Fruit fly (Drosophila melanogaster) whole organism, embryonic: ENCODE data around the gene MESR3.
A peak's percentile ranks its signal among the peaks of the same experiment; 100 is the strongest.

Experiments
- Ada2b ChIP-seq: fragments of 200-800 bp; sonication (Bioruptor generic); IDR thresholded peaks from 2 replicates; pipeline ENCODE4 v1.3.6; 2022; ENCODE audit warnings: missing biosample characterization, missing genetic modification characterization
- Atf3 ChIP-seq: fragments of 200-800 bp; sonication (Bioruptor generic); optimal IDR thresholded peaks from 3 replicates; lab custom pipeline; 2016; ENCODE audit warnings: missing biosample characterization, missing genetic modification characterization
- CG10147 ChIP-seq: fragments of 200-800 bp; sonication (Bioruptor generic); optimal IDR thresholded peaks from 2 replicates; lab custom pipeline; 2019; ENCODE audit warnings: missing biosample characterization, mild to moderate bottlenecking, missing genetic modification characterization, moderate library complexity
- CG12071 ChIP-seq: fragments of 200-800 bp; sonication (Bioruptor generic); optimal IDR thresholded peaks from 3 replicates; lab custom pipeline; 2018; ENCODE audit warnings: missing biosample characterization, mild to moderate bottlenecking, missing genetic modification characterization
- CG12219 ChIP-seq: fragments of 200-800 bp; sonication (Bioruptor generic); optimal IDR thresholded peaks from 3 replicates; lab custom pipeline; 2018; ENCODE audit warnings: missing biosample characterization, mild to moderate bottlenecking, missing genetic modification characterization
- CG13894 ChIP-seq: fragments of 200-800 bp; sonication (Bioruptor generic); optimal IDR thresholded peaks from 3 replicates; lab custom pipeline; 2018; ENCODE audit warnings: missing biosample characterization, mild to moderate bottlenecking, missing genetic modification characterization, moderate library complexity
- CG14014 ChIP-seq: fragments of 200-800 bp; sonication (Bioruptor generic); IDR thresholded peaks from 2 replicates; pipeline ENCODE4 v1.3.6; 2022; ENCODE audit warnings: missing biosample characterization, missing genetic modification characterization
- CG14441 ChIP-seq: fragments of 200-800 bp; sonication (Bioruptor generic); IDR thresholded peaks from 2 replicates; pipeline ENCODE4 v1.3.6; 2022; ENCODE audit warnings: missing biosample characterization, missing genetic modification characterization
- CG1529 ChIP-seq: fragments of 200-800 bp; sonication (Bioruptor generic); optimal IDR thresholded peaks from 3 replicates; lab custom pipeline; 2018; ENCODE audit warnings: missing biosample characterization, missing genetic modification characterization
- CG17568 ChIP-seq: fragments of 200-800 bp; sonication (Bioruptor generic); optimal IDR thresholded peaks from 2 replicates; lab custom pipeline; 2018; ENCODE audit warnings: missing biosample characterization, mild to moderate bottlenecking, missing genetic modification characterization, moderate library complexity
- CG18599 ChIP-seq: fragments of 200-800 bp; sonication (Bioruptor generic); optimal IDR thresholded peaks from 3 replicates; lab custom pipeline; 2017; ENCODE audit warnings: missing biosample characterization, missing genetic modification characterization, mild to moderate bottlenecking, moderate library complexity, missing genetic modification reagents
- CG2199 ChIP-seq: fragments of 200-800 bp; sonication (Bioruptor generic); IDR thresholded peaks from 3 replicates; pipeline ENCODE4 v1.3.6; 2022; ENCODE audit warnings: missing biosample characterization, missing genetic modification characterization
- CG30403 ChIP-seq: fragments of 200-800 bp; sonication (Bioruptor generic); optimal IDR thresholded peaks from 3 replicates; lab custom pipeline; 2016; ENCODE audit warnings: missing biosample characterization, missing genetic modification characterization
- CG6175 ChIP-seq: fragments of 200-800 bp; sonication (Bioruptor generic); IDR thresholded peaks from 3 replicates; pipeline ENCODE4 v1.3.6; 2022; ENCODE audit warnings: missing biosample characterization, missing genetic modification characterization
- CG6765 ChIP-seq: fragments of 200-800 bp; sonication (Bioruptor generic); optimal IDR thresholded peaks from 3 replicates; lab custom pipeline; 2017; ENCODE audit warnings: missing biosample characterization, mild to moderate bottlenecking, missing genetic modification characterization
- CG7556 ChIP-seq: fragments of 200-800 bp; sonication (Bioruptor generic); optimal IDR thresholded peaks from 2 replicates; lab custom pipeline; 2017; ENCODE audit warnings: missing biosample characterization, mild to moderate bottlenecking, missing genetic modification characterization
- CG8290 ChIP-seq, 3 experiments: fragments of 200-800 bp; sonication (Bioruptor generic); optimal IDR thresholded peaks; 2 replicates each; lab custom pipeline; 2016 to 2019; ENCODE audit warnings: missing biosample characterization in 3 of 3, missing genetic modification characterization in 3 of 3, mild to moderate bottlenecking in 2 of 3, moderate library complexity in 1 of 3
- CG9932 ChIP-seq: fragments of 200-800 bp; sonication (Bioruptor generic); IDR thresholded peaks from 2 replicates; pipeline ENCODE4 v1.3.6; 2022; ENCODE audit warnings: missing biosample characterization, missing genetic modification characterization
- Ets65A ChIP-seq: fragments of 200-800 bp; sonication (Bioruptor generic); peaks from one replicate; lab custom pipeline; 2016; ENCODE audit warnings: missing biosample characterization, missing genetic modification characterization
- Gug ChIP-seq: fragments of 200-800 bp; sonication (Bioruptor generic); IDR thresholded peaks from 4 replicates; pipeline ENCODE4 v1.3.6; 2022; ENCODE audit warnings: missing biosample characterization, missing genetic modification characterization
- HLH54F ChIP-seq: fragments of 200-800 bp; sonication (Bioruptor generic); optimal IDR thresholded peaks from 3 replicates; lab custom pipeline; 2016; ENCODE audit warnings: missing biosample characterization, missing genetic modification characterization
- Hmr ChIP-seq: fragments of 200-800 bp; sonication (Bioruptor generic); optimal IDR thresholded peaks from 3 replicates; lab custom pipeline; 2017; ENCODE audit warnings: mild to moderate bottlenecking, missing biosample characterization, missing genetic modification reagents, missing genetic modification characterization
- Hr78 ChIP-seq, 2 experiments: fragments of 200-800 bp in 1 of 2; fragments of >200 bp in 1 of 2; sonication (Bioruptor generic) in 1 of 2; optimal IDR thresholded peaks; 2 replicates each; lab custom pipeline; 2017 to 2019; ENCODE audit warnings: missing biosample characterization in 2 of 2, missing genetic modification characterization in 2 of 2, mild to moderate bottlenecking in 1 of 2, moderate library complexity in 1 of 2
- Med ChIP-seq: fragments of 200-800 bp; sonication (Bioruptor generic); peaks from one replicate; lab custom pipeline; 2016; ENCODE audit warnings: missing biosample characterization, missing genetic modification characterization, mild to moderate bottlenecking, inconsistent platforms, moderate library complexity
- PHDP ChIP-seq: fragments of 200-800 bp; sonication (Bioruptor generic); optimal IDR thresholded peaks from 3 replicates; lab custom pipeline; 2018; ENCODE audit warnings: missing biosample characterization, mild to moderate bottlenecking, missing genetic modification characterization, moderate library complexity
- Pdp1 ChIP-seq, 2 experiments: fragments of 200-800 bp; sonication (Bioruptor generic); optimal IDR thresholded peaks; 3 replicates each; lab custom pipeline; 2016; ENCODE audit warnings: missing biosample characterization in 2 of 2, missing genetic modification characterization in 2 of 2, mild to moderate bottlenecking in 1 of 2, moderate library complexity in 1 of 2
- Side ChIP-seq: fragments of 200-800 bp; sonication (Bioruptor generic); optimal IDR thresholded peaks from 2 replicates; lab custom pipeline; 2016; ENCODE audit warnings: missing biosample characterization, missing genetic modification characterization
- Ssrp ChIP-seq: fragments of 200-800 bp; sonication (Bioruptor generic); optimal IDR thresholded peaks from 2 replicates; lab custom pipeline; 2018; ENCODE audit warnings: missing biosample characterization, mild to moderate bottlenecking, missing genetic modification characterization, moderate library complexity
- TFAM ChIP-seq: fragments of 200-800 bp; sonication (Bioruptor generic); optimal IDR thresholded peaks from 2 replicates; lab custom pipeline; 2017; ENCODE audit warnings: missing biosample characterization, missing genetic modification characterization, inconsistent platforms
- ci ChIP-seq: fragments of 200-800 bp; sonication (Bioruptor generic); IDR thresholded peaks from 3 replicates; pipeline ENCODE4 v1.3.6; 2022; ENCODE audit warnings: missing biosample characterization, missing genetic modification characterization
- crol ChIP-seq: fragments of 200-800 bp; sonication (Bioruptor generic); IDR thresholded peaks from 2 replicates; pipeline ENCODE4 v1.3.6; 2022; ENCODE audit warnings: missing biosample characterization, missing genetic modification characterization
- cwo ChIP-seq: fragments of 200-800 bp; sonication (Bioruptor generic); optimal IDR thresholded peaks from 3 replicates; lab custom pipeline; 2017; ENCODE audit warnings: missing biosample characterization, missing genetic modification characterization, mild to moderate bottlenecking, moderate library complexity, missing genetic modification reagents
- dysf ChIP-seq: fragments of 200-800 bp; sonication (Bioruptor generic); IDR thresholded peaks from 3 replicates; pipeline ENCODE4 v1.3.6; 2022; ENCODE audit warnings: missing biosample characterization, missing genetic modification characterization
- grn ChIP-seq: fragments of 200-800 bp; sonication (Bioruptor generic); optimal IDR thresholded peaks from 3 replicates; lab custom pipeline; 2017; ENCODE audit warnings: missing biosample characterization, missing genetic modification characterization
- gsb ChIP-seq: fragments of 200-800 bp; sonication (Bioruptor generic); IDR thresholded peaks from 2 replicates; pipeline ENCODE4 v1.3.6; 2022; ENCODE audit warnings: missing biosample characterization, missing genetic modification characterization
- inv ChIP-seq: fragments of 200-800 bp; sonication (Bioruptor generic); IDR thresholded peaks from 2 replicates; pipeline ENCODE4 v1.3.6; 2022; ENCODE audit warnings: missing biosample characterization, missing genetic modification characterization; ENCODE audit not compliant: partially characterized antibody
- lab ChIP-seq: fragments of 200-800 bp; sonication (Bioruptor generic); optimal IDR thresholded peaks from 3 replicates; lab custom pipeline; 2017; ENCODE audit warnings: missing biosample characterization, missing genetic modification characterization, mild to moderate bottlenecking, moderate library complexity, missing genetic modification reagents
- oc ChIP-seq: fragments of 200-800 bp; sonication (Bioruptor generic); optimal IDR thresholded peaks from 2 replicates; lab custom pipeline; 2018; ENCODE audit warnings: missing biosample characterization, mild to moderate bottlenecking, missing genetic modification characterization, moderate library complexity
- otp ChIP-seq: fragments of 200-800 bp; sonication (Bioruptor generic); IDR thresholded peaks from 3 replicates; pipeline ENCODE4, ENCODE4 v1.3.6; 2022; ENCODE audit warnings: missing biosample characterization, missing genetic modification characterization
- rib ChIP-seq: fragments of 200-800 bp; sonication (Bioruptor generic); IDR thresholded peaks from 2 replicates; pipeline ENCODE4 v1.3.6; 2022; ENCODE audit warnings: missing biosample characterization, missing genetic modification characterization
- sens ChIP-seq: fragments of 200-800 bp; sonication (Bioruptor generic); peaks from one replicate; lab custom pipeline; 2016; ENCODE audit warnings: missing biosample characterization, missing genetic modification characterization
- sob ChIP-seq: fragments of 200-800 bp; sonication (Bioruptor generic); IDR thresholded peaks from 2 replicates; pipeline ENCODE4 v1.3.6; 2022; ENCODE audit warnings: missing biosample characterization, missing genetic modification characterization
- tin ChIP-seq: fragments of 200-800 bp; sonication (Bioruptor generic); optimal IDR thresholded peaks from 3 replicates; lab custom pipeline; 2016; ENCODE audit warnings: missing biosample characterization, missing genetic modification characterization
- trh ChIP-seq: fragments of 200-800 bp; sonication (Bioruptor generic); optimal IDR thresholded peaks from 2 replicates; lab custom pipeline; 2016; ENCODE audit warnings: missing biosample characterization, missing genetic modification characterization
- unpg ChIP-seq: fragments of 200-800 bp; sonication (Bioruptor generic); optimal IDR thresholded peaks from 3 replicates; lab custom pipeline; 2018; ENCODE audit warnings: missing biosample characterization, mild to moderate bottlenecking, missing genetic modification characterization, moderate library complexity
- vvl ChIP-seq: fragments of 200-800 bp; sonication (Bioruptor generic); IDR thresholded peaks from 2 replicates; pipeline ENCODE4 v1.3.6; 2022; ENCODE audit warnings: missing biosample characterization, missing genetic modification characterization

The MESR3 gene

DNA sequence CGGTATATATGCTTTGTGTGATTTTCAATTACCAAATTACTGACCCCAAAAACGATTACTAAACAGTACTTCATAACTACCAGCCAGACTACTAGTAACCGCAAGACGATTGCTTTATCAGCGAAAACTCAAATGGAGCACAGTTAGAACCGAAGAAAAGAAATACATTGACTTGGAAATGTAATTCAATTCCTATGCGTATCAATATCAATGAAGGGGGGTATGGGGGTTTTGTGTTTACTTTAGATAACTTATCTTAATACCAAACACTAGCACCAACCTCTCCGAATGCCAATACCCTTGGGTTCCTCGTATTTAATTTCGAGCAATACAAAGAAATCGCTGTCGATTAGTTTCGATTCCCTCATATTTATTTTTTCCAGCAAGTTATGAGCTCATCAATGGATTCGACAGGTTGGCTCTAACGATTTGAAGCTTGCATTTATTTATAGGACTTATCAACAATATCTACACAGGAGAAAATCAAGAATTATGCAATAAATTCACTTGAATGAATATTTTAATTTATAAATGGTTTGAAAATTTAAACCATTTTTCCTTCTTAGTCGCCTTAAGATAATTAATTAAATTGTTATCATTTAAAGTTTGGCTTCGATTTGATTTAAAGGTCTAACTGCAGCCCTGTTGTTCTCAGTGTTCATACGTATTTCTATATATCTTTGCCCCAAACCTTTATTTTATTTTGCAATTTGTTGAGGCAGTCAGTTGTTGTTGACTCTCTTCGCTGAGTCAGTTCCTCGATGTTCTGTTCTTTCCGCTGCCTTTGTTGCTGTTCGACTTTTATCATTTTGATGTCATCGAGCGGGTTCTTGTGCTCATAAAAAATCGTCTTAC lies 4.5 kb downstream of the MESR3 start (continued):
- peak; percentile 54 for TF ChIP-seq gsb

DNA sequence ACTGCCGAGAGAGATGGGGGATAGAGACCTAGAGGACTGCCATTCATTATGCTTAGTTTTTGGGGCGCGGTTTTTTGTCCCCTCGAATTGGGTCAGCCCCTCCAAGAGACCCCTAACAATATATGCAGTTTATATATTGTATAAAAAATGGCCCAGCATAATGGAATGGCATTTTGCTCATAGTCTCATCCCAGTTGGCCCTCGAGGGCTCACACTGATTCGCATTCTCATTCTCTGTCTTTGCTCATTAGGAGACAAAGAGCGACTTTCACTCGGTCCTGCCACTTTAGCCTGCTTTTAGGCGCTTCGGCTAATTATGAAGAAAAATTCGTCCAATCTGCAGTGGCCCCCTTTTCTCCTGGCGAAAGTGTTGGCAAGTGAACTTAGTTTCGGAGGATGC lies 6.4 kb downstream of the MESR3 start:
- TF ChIP-seq PHDP (tag; lab: Kevin White, UChicago): no peak
- no peak for TF ChIP-seq CG8290 (GFP tag; optimal IDR thresholded peaks at IDR 0.05; lab: Kevin White, UChicago)
- TF ChIP-seq CG8290 (tag; optimal IDR thresholded peaks at IDR 0.05; lab: Kevin White, UChicago): peak in 1 of 2 experiments; percentile 49
- TF ChIP-seq CG12219: no peak
- TF ChIP-seq ci: 0 out of 3 replicates have a peak, but pooled peaks have one; percentile 25

DNA sequence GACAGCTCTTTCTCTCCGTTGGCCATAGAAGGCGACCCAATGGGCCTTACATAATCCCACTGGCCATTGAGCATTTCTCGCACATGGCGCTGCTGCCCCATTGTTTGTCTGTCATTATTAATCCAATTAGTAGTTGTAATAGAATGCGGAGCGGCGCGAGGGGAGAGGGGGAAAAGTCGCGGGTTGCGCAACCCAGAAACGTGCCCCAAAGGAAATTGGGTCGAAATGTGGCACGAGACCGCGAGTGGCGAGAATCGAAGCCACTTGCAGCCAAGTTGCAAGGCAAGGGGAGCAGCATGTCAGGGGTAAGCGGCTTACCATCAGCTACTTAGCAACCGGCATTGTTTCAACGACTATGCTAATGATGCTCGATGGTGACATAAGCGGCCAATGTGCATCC lies 7.3 kb downstream of the MESR3 start:
- TF ChIP-seq CG6175 (peak; percentile 57; the same call in 1 of the 3 replicates), CG30403 (no peak), cwo (GFP tag; lab: Kevin White, UChicago) (peak; percentile 52), Side (no peak), crol (GFP tag; lab: Robert Waterston, UW) (peak; percentile 79), unpg (GFP tag; lab: Kevin White, UChicago) (no peak), Ets65A (peak; percentile 46), rib (GFP tag; lab: Robert Waterston, UW) (0 out of 2 replicates have a peak, but pooled peaks have one; percentile 21), inv (GFP tag; lab: Robert Waterston, UW) (no peak), Gug (GFP tag; lab: Robert Waterston, UW) (no peak), Hr78 (GFP tag; optimal IDR thresholded peaks at IDR 0.05; lab: Kevin White, UChicago) (peak in 1 of 2 experiments; percentile 29), Med (GFP tag; lab: Kevin White, UChicago) (peak; percentile 32), Pdp1 (GFP tag; optimal IDR thresholded peaks at IDR 0.05; lab: Kevin White, UChicago) (peak in 1 of 2 experiments; percentile 87), vvl (GFP tag; lab: Robert Waterston, UW) (peak; percentile 60; the same call in 1 of the 2 replicates), otp (GFP tag; lab: Robert Waterston, UW) (0 out of 3 replicates have a peak, but pooled peaks have one; percentile 53), dysf (GFP tag; lab: Robert Waterston, UW) (no peak), trh (no peak), sob (GFP tag; lab: Robert Waterston, UW) (no peak), HLH54F (GFP tag; lab: Kevin White, UChicago) (no peak), sens (GFP tag; lab: Kevin White, UChicago) (peak; percentile 51), CG13894 (no peak), tin (GFP tag; lab: Kevin White, UChicago) (no peak), oc (tag; lab: Kevin White, UChicago) (peak; percentile 94), CG2199 (GFP tag; lab: Robert Waterston, UW) (no peak)

DNA sequence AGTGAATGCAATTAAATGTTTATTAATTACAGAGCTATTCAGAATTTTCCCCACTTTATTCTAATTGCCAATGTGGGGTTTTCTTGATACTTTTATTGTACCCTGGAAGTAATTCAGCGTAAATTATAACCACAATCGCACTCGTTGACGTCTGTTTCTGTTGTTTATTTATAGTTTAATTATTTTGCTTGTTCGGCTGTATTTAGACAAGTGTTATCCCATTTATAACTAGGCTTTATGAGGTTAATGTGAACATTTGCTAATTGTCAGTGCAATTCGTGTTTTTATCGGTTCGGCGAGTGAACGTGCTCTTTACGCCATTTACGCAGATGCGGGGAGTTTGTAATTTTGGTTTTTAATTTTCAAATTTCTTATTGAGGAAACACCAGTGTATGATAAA lies 8.0 kb downstream of the MESR3 start:
- no peak for TF ChIP-seq Atf3 (GFP tag; lab: Kevin White, UChicago)
- peak; percentile 21 for TF ChIP-seq CG6765 (GFP tag; lab: Kevin White, UChicago)
- no peak for TF ChIP-seq CG10147
- peak; percentile 11; the same call in 1 of the 2 replicates for TF ChIP-seq CG14014 (GFP tag; lab: Robert Waterston, UW)
- TF ChIP-seq Hmr (GFP tag; lab: Kevin White, UChicago): peak; percentile 46
- TF ChIP-seq lab (GFP tag; lab: Kevin White, UChicago): peak; percentile 37
- peak; percentile 27 for TF ChIP-seq CG7556
- no peak for TF ChIP-seq CG9932
- no peak for TF ChIP-seq CG1529 (GFP tag; lab: Kevin White, UChicago)
- no peak for TF ChIP-seq Ssrp (tag; lab: Kevin White, UChicago)
- peak; percentile 2 for TF ChIP-seq CG17568 (GFP tag; lab: Kevin White, UChicago)
- no peak for TF ChIP-seq Ada2b (GFP tag; lab: Robert Waterston, UW)
- TF ChIP-seq grn (GFP tag; lab: Kevin White, UChicago): no peak
- no peak for TF ChIP-seq TFAM (GFP tag; lab: Kevin White, UChicago)
- TF ChIP-seq CG18599 (GFP tag; lab: Kevin White, UChicago): peak; percentile 60
- TF ChIP-seq CG12071 (GFP tag; lab: Kevin White, UChicago): peak; percentile 45
- no peak for TF ChIP-seq CG14441 (GFP tag; lab: Robert Waterston, UW)
